Worm (Caenorhabditis elegans): Measurements from ENCODE around the gene frpr-1.

Gene frpr-1

ce11 chrX:8074527-8074926 is 54.9 kb downstream of the frpr-1 start:
- TF ChIP-seq mxl-1 (tag; optimal IDR thresholded peaks at IDR 0.05) (no peak), nhr-80 (tag; optimal IDR thresholded peaks at IDR 0.05) (peak; percentile 80)
